Worm (Caenorhabditis elegans): Measurements from ENCODE around the gene ZK643.6.

The ZK643.6 gene

DNA sequence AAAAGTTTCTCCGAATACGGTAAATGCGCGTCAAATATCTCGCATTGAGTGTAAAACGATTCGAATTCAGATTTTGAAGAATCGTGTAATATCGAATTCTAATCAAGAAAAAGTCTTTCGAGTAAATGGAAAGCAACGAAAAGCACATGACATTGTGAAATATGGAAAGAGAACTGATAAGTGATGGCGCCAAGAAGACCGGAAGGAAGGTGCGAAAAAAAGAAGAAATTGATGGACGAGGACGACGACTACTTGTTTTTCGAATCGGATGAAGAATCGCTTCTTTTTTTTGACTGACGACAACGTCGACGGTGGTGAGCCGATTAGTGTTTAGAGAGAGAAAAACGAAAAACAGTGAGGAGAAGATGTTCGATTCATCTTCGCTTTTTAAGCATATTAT is 25.4 kb upstream of the ZK643.6 start:
- TF ChIP-seq ceh-83 (GFP tag; optimal IDR thresholded peaks at IDR 0.05): no peak
- TF ChIP-seq nhr-28 (tag; optimal IDR thresholded peaks at IDR 0.05): no peak
- TF ChIP-seq tbx-8 (GFP tag; optimal IDR thresholded peaks at IDR 0.05): no peak
- no peak for TF ChIP-seq pha-4 (tag; optimal IDR thresholded peaks at IDR 0.05)
- no peak for TF ChIP-seq ceh-39 (tag; optimal IDR thresholded peaks at IDR 0.05)
- no peak for TF ChIP-seq mab-5 (tag; optimal IDR thresholded peaks at IDR 0.05)
- TF ChIP-seq nhr-2 (tag; optimal IDR thresholded peaks at IDR 0.05): no peak
- no peak for TF ChIP-seq ham-2 (GFP tag; optimal IDR thresholded peaks at IDR 0.05)
- no peak for TF ChIP-seq mls-2 (tag; optimal IDR thresholded peaks at IDR 0.05)
- no peak for TF ChIP-seq cnd-1 (tag; optimal IDR thresholded peaks at IDR 0.05)
- no peak for TF ChIP-seq zip-8 (tag; optimal IDR thresholded peaks at IDR 0.05)
- no peak for TF ChIP-seq hlh-1 (tag; optimal IDR thresholded peaks at IDR 0.05)
- no peak for TF ChIP-seq sptf-1 (tag; optimal IDR thresholded peaks at IDR 0.05)
- TF ChIP-seq ceh-43 (GFP tag; optimal IDR thresholded peaks at IDR 0.05): no peak
- no peak for TF ChIP-seq M03D4.4 (tag; optimal IDR thresholded peaks at IDR 0.05)
- no peak for TF ChIP-seq drap-1 (GFP tag; optimal IDR thresholded peaks at IDR 0.05)
- no peak for TF ChIP-seq nhr-12 (tag; optimal IDR thresholded peaks at IDR 0.05)
- no peak for TF ChIP-seq elt-3 (tag; optimal IDR thresholded peaks at IDR 0.05)

DNA sequence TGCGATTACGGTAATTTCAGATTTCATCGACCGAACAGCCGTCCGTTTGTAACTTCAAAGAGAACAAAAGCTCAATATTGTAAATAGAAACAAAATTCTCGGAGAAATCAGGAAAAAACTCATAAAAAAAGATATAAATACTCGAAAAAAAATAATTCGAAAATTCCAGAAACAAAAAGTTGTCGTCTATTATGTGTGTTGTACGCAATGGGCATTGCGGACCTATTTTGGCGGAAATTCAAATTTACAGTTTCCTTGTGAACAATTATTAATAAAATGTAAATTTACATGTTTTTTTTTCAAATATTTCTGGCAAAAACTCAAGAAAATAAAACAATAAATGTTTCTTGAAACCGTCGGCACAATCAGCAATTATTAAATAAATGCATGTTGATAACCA is 24.9 kb upstream of the ZK643.6 start:
- TF ChIP-seq ceh-39 (tag; optimal IDR thresholded peaks at IDR 0.05): no peak
- no peak for TF ChIP-seq snpc-4 (tag; optimal IDR thresholded peaks at IDR 0.05)
- no peak for TF ChIP-seq ces-1 (GFP tag; optimal IDR thresholded peaks at IDR 0.05)
- no peak for TF ChIP-seq ztf-11 (tag; optimal IDR thresholded peaks at IDR 0.05)
- TF ChIP-seq pha-4 (tag; optimal IDR thresholded peaks at IDR 0.05): no peak
- no peak for TF ChIP-seq nhr-2 (tag; optimal IDR thresholded peaks at IDR 0.05)
- TF ChIP-seq lin-13 (tag; optimal IDR thresholded peaks at IDR 0.05): no peak
- TF ChIP-seq hlh-1 (tag; optimal IDR thresholded peaks at IDR 0.05): no peak
- no peak for TF ChIP-seq cnd-1 (tag; optimal IDR thresholded peaks at IDR 0.05)
- TF ChIP-seq tbx-8 (GFP tag; optimal IDR thresholded peaks at IDR 0.05): no peak
- no peak for TF ChIP-seq unc-120 (tag; optimal IDR thresholded peaks at IDR 0.05; ENCODE audit: poor library complexity, severe bottlenecking)
- no peak for TF ChIP-seq zip-8 (tag; optimal IDR thresholded peaks at IDR 0.05)
- no peak for TF ChIP-seq nhr-28 (tag; optimal IDR thresholded peaks at IDR 0.05)
- no peak for TF ChIP-seq ham-2 (GFP tag; optimal IDR thresholded peaks at IDR 0.05)
- TF ChIP-seq elt-1 (tag; optimal IDR thresholded peaks at IDR 0.05; ENCODE audit: borderline replicate concordance, insufficient read depth): no peak

DNA sequence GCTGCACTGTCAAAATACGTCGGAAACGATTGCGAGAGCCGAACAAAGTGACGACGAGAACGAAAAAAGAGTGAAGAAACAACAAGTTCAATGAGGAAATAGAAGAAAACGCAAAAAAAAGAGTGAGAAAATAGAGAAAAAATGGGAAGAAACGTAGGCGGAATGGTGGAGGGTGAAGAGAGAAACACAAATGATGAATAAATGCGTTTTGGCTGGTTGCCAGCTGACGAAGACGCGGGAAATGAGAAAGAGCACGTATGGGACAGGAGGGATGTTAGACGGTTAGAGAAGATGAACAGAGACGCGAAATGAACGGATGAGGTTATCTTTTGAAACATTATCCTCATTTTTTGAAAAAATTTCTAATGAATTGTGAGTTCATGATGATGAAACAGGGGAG is 24.4 kb upstream of the ZK643.6 start:
- TF ChIP-seq ztf-11 (tag; optimal IDR thresholded peaks at IDR 0.05) (no peak), pha-4 (tag; optimal IDR thresholded peaks at IDR 0.05) (no peak), nhr-28 (tag; optimal IDR thresholded peaks at IDR 0.05) (no peak), unc-39 (tag; optimal IDR thresholded peaks at IDR 0.05) (no peak), elt-1 (tag; optimal IDR thresholded peaks at IDR 0.05; ENCODE audit: borderline replicate concordance, insufficient read depth) (no peak), drap-1 (GFP tag; optimal IDR thresholded peaks at IDR 0.05) (no peak), mep-1 (tag; optimal IDR thresholded peaks at IDR 0.05) (peak; percentile 1), M03D4.4 (tag; optimal IDR thresholded peaks at IDR 0.05) (no peak), ham-2 (GFP tag; optimal IDR thresholded peaks at IDR 0.05) (no peak), nhr-12 (tag; optimal IDR thresholded peaks at IDR 0.05) (no peak), sem-2 (GFP tag; optimal IDR thresholded peaks at IDR 0.05) (no peak), flh-1 (GFP tag; optimal IDR thresholded peaks at IDR 0.05) (no peak), unc-120 (tag; optimal IDR thresholded peaks at IDR 0.05; ENCODE audit: poor library complexity, severe bottlenecking) (peak; percentile 56), bed-3 (GFP tag; optimal IDR thresholded peaks at IDR 0.05) (no peak), mls-2 (tag; optimal IDR thresholded peaks at IDR 0.05) (peak; percentile 9), nhr-237 (tag; optimal IDR thresholded peaks at IDR 0.05) (peak; percentile 6), mab-5 (tag; optimal IDR thresholded peaks at IDR 0.05) (no peak), hlh-1 (tag; optimal IDR thresholded peaks at IDR 0.05) (peak; percentile 93), blmp-1 (tag; optimal IDR thresholded peaks at IDR 0.05) (no peak), nhr-76 (tag; optimal IDR thresholded peaks at IDR 0.05) (no peak), ces-1 (GFP tag; optimal IDR thresholded peaks at IDR 0.05) (peak; percentile 86), nhr-2 (tag; optimal IDR thresholded peaks at IDR 0.05) (no peak), sptf-1 (tag; optimal IDR thresholded peaks at IDR 0.05) (no peak), snpc-4 (tag; optimal IDR thresholded peaks at IDR 0.05) (no peak), zip-8 (tag; optimal IDR thresholded peaks at IDR 0.05) (no peak), elt-3 (tag; optimal IDR thresholded peaks at IDR 0.05) (no peak), ceh-83 (GFP tag; optimal IDR thresholded peaks at IDR 0.05) (no peak), unc-62 (GFP tag; optimal IDR thresholded peaks at IDR 0.05) (peak; percentile 79), lin-13 (tag; optimal IDR thresholded peaks at IDR 0.05) (no peak), lsy-2 (tag; optimal IDR thresholded peaks at IDR 0.05) (no peak), tbx-8 (GFP tag; optimal IDR thresholded peaks at IDR 0.05) (no peak), cnd-1 (tag; optimal IDR thresholded peaks at IDR 0.05) (no peak), ceh-43 (GFP tag; optimal IDR thresholded peaks at IDR 0.05) (no peak), lin-32 (GFP tag; optimal IDR thresholded peaks at IDR 0.05) (peak; percentile 27), ceh-39 (tag; optimal IDR thresholded peaks at IDR 0.05) (no peak)

Measured in whole organism, mixed stage, embryonic.